Fruit fly (Drosophila melanogaster) whole organism, embryonic: Measurements from ENCODE around the gene Dok.

Source experiments
- CG11504 ChIP-seq: fragments of 200-800 bp; sonication (Bioruptor generic); optimal IDR thresholded peaks from 3 replicates; lab custom pipeline; 2019; ENCODE audit warnings: missing biosample characterization, mild to moderate bottlenecking, missing genetic modification characterization, moderate library complexity
- CG14050 ChIP-seq: fragments of 200-800 bp; sonication (Bioruptor generic); IDR thresholded peaks from 3 replicates; pipeline ENCODE4 v1.3.6; 2022; ENCODE audit warnings: missing biosample characterization, missing genetic modification characterization
- CG15479 ChIP-seq: fragments of 200-800 bp; sonication (Bioruptor generic); optimal IDR thresholded peaks from 3 replicates; lab custom pipeline; 2019; ENCODE audit warnings: missing biosample characterization, mild to moderate bottlenecking, missing genetic modification characterization, moderate library complexity
- CG1832 ChIP-seq: fragments of 200-800 bp; sonication (Bioruptor generic); optimal IDR thresholded peaks from 2 replicates; lab custom pipeline; 2017; ENCODE audit warnings: missing biosample characterization, mild to moderate bottlenecking, missing genetic modification characterization, inconsistent platforms
- CG34422 ChIP-seq: fragments of 200-800 bp; sonication (Bioruptor generic); IDR thresholded peaks from 3 replicates; pipeline ENCODE4 v1.3.6; 2022; ENCODE audit warnings: missing biosample characterization, missing genetic modification characterization
- CG5180 ChIP-seq: fragments of 200-800 bp; sonication (Bioruptor generic); optimal IDR thresholded peaks from 3 replicates; lab custom pipeline; 2017; ENCODE audit warnings: missing biosample characterization, missing genetic modification characterization, mild to moderate bottlenecking, moderate library complexity, missing genetic modification reagents
- CG8478 ChIP-seq: fragments of >200 bp; optimal IDR thresholded peaks from 2 replicates; lab custom pipeline; 2018
- CG9876 ChIP-seq: fragments of 200-800 bp; sonication (Bioruptor generic); optimal IDR thresholded peaks from 2 replicates; lab custom pipeline; 2016; ENCODE audit warnings: missing biosample characterization, missing genetic modification characterization
- D ChIP-seq, 2 experiments: fragments of 200-800 bp in 1 of 2; fragments of >200 bp in 1 of 2; sonication (Bioruptor generic) in 1 of 2; optimal IDR thresholded peaks; 2 replicates in 1 of 2; 3 replicates in 1 of 2; lab custom pipeline; 2017; ENCODE audit warnings: mild to moderate bottlenecking in 1 of 2, missing biosample characterization in 1 of 2, missing genetic modification characterization in 1 of 2, missing genetic modification reagents in 1 of 2
- Deaf1 ChIP-seq: fragments of 200-800 bp; optimal IDR thresholded peaks from 3 replicates; lab custom pipeline; 2019; ENCODE audit warnings: missing biosample characterization, mild to moderate bottlenecking, missing genetic modification characterization, moderate library complexity
- Dip2 ChIP-seq: fragments of 200-800 bp; sonication (Bioruptor generic); IDR thresholded peaks from 2 replicates; pipeline ENCODE4 v1.3.6; 2022; ENCODE audit warnings: missing biosample characterization, missing genetic modification characterization
- Dll ChIP-seq: fragments of 200-800 bp; sonication (Bioruptor generic); IDR thresholded peaks from 4 replicates; pipeline ENCODE4 v1.3.6; 2022; ENCODE audit warnings: missing biosample characterization, missing genetic modification characterization; ENCODE audit not compliant: partially characterized antibody
- E2f1 ChIP-seq: fragments of 200-800 bp; sonication (Bioruptor generic); IDR thresholded peaks from 2 replicates; pipeline ENCODE4 v1.3.6; 2022; ENCODE audit warnings: missing biosample characterization, missing genetic modification characterization
- HLHmδ ChIP-seq: fragments of 200-800 bp; sonication (Bioruptor generic); optimal IDR thresholded peaks from 2 replicates; lab custom pipeline; 2018; ENCODE audit warnings: missing biosample characterization, mild to moderate bottlenecking, missing genetic modification characterization, moderate library complexity
- HmgD ChIP-seq: fragments of 200-800 bp; sonication (Bioruptor generic); optimal IDR thresholded peaks from 3 replicates; lab custom pipeline; 2016; ENCODE audit warnings: missing biosample characterization, missing genetic modification characterization
- Hr78 ChIP-seq, 2 experiments: fragments of 200-800 bp in 1 of 2; fragments of >200 bp in 1 of 2; sonication (Bioruptor generic) in 1 of 2; optimal IDR thresholded peaks; 2 replicates each; lab custom pipeline; 2017 to 2019; ENCODE audit warnings: missing biosample characterization in 2 of 2, missing genetic modification characterization in 2 of 2, mild to moderate bottlenecking in 1 of 2, moderate library complexity in 1 of 2
- Kr ChIP-seq: fragments of 200-800 bp; sonication (Bioruptor generic); optimal IDR thresholded peaks from 2 replicates; lab custom pipeline; 2017; ENCODE audit warnings: missing biosample characterization, mild to moderate bottlenecking, missing genetic modification characterization
- Oaz ChIP-seq: fragments of 200-800 bp; sonication (Bioruptor generic); IDR thresholded peaks from 2 replicates; pipeline ENCODE4 v1.3.6; 2022; ENCODE audit warnings: missing biosample characterization, missing genetic modification characterization
- Stat92E ChIP-seq, 3 experiments: fragments of >200 bp in 2 of 3; fragments of 200-800 bp in 1 of 3; sonication (Bioruptor generic) in 1 of 3; optimal IDR thresholded peaks; 2 replicates each; lab custom pipeline; 2017 to 2019; ENCODE audit warnings: missing biosample characterization in 3 of 3, missing genetic modification characterization in 3 of 3, mild to moderate bottlenecking in 1 of 3, moderate library complexity in 1 of 3
- Trl ChIP-seq, 3 experiments: fragments of >200 bp in 2 of 3; fragments of 200-800 bp in 1 of 3; sonication (Bioruptor generic) in 1 of 3; optimal IDR thresholded peaks; 2 replicates in 1 of 3; 3 replicates in 2 of 3; lab custom pipeline; 2016 to 2017; ENCODE audit warnings: missing biosample characterization in 1 of 3, missing genetic modification characterization in 1 of 3
- cad ChIP-seq: fragments of >200 bp; optimal IDR thresholded peaks from 2 replicates; lab custom pipeline; 2017; ENCODE audit warnings: missing biosample characterization, missing genetic modification characterization
- cg ChIP-seq: fragments of 200-800 bp; sonication (Bioruptor generic); optimal IDR thresholded peaks from 3 replicates; lab custom pipeline; 2019; ENCODE audit warnings: missing biosample characterization, mild to moderate bottlenecking, missing genetic modification characterization, moderate library complexity
- crol ChIP-seq: fragments of 200-800 bp; sonication (Bioruptor generic); IDR thresholded peaks from 2 replicates; pipeline ENCODE4 v1.3.6; 2022; ENCODE audit warnings: missing biosample characterization, missing genetic modification characterization
- kah ChIP-seq: fragments of 200-800 bp; sonication (Bioruptor generic); optimal IDR thresholded peaks from 2 replicates; lab custom pipeline; 2018; ENCODE audit warnings: missing biosample characterization, mild to moderate bottlenecking, missing genetic modification characterization
- kni ChIP-seq: fragments of 200-800 bp; sonication (Bioruptor generic); optimal IDR thresholded peaks from 3 replicates; lab custom pipeline; 2017; ENCODE audit warnings: mild to moderate bottlenecking, missing biosample characterization, missing genetic modification reagents, missing genetic modification characterization
- maf-S ChIP-seq: fragments of 200-800 bp; sonication (Bioruptor generic); optimal IDR thresholded peaks from 2 replicates; lab custom pipeline; 2016; ENCODE audit warnings: missing biosample characterization, missing genetic modification characterization
- nom ChIP-seq: fragments of 200-800 bp; sonication (Bioruptor generic); optimal IDR thresholded peaks from 2 replicates; lab custom pipeline; 2017; ENCODE audit warnings: missing biosample characterization, missing genetic modification characterization, mild to moderate bottlenecking, moderate library complexity, missing genetic modification reagents
- odd ChIP-seq: fragments of 200-800 bp; sonication (Bioruptor generic); optimal IDR thresholded peaks from 2 replicates; lab custom pipeline; 2017; ENCODE audit warnings: missing biosample characterization, mild to moderate bottlenecking, missing genetic modification characterization
- prd ChIP-seq, 3 experiments: fragments of >200 bp in 2 of 3; fragments of 200-800 bp in 1 of 3; sonication (Bioruptor generic) in 1 of 3; optimal IDR thresholded peaks in 2 of 3; IDR thresholded peaks in 1 of 3; 2 replicates in 2 of 3; 3 replicates in 1 of 3; pipeline versions ENCODE4 v1.3.6 to Lab custom; 2017 to 2022; ENCODE audit warnings: missing biosample characterization in 1 of 3, missing genetic modification characterization in 1 of 3
- sens ChIP-seq: fragments of 200-800 bp; sonication (Bioruptor generic); peaks from one replicate; lab custom pipeline; 2016; ENCODE audit warnings: missing biosample characterization, missing genetic modification characterization
- sqz ChIP-seq: fragments of 200-800 bp; sonication (Bioruptor generic); optimal IDR thresholded peaks from 3 replicates; lab custom pipeline; 2018; ENCODE audit warnings: missing biosample characterization, mild to moderate bottlenecking, missing genetic modification characterization
- stc ChIP-seq: fragments of 200-800 bp; sonication (Bioruptor generic); IDR thresholded peaks from 2 replicates; pipeline ENCODE4 v1.3.6; 2022; ENCODE audit warnings: missing biosample characterization, missing genetic modification characterization
- tll ChIP-seq, 2 experiments: fragments of 200-800 bp in 1 of 2; fragments of >200 bp in 1 of 2; sonication (Bioruptor generic) in 1 of 2; optimal IDR thresholded peaks; 2 replicates each; lab custom pipeline; 2017 to 2019; ENCODE audit warnings: missing biosample characterization in 2 of 2, missing genetic modification characterization in 2 of 2, mild to moderate bottlenecking in 1 of 2, moderate library complexity in 1 of 2
- twi ChIP-seq: fragments of 200-800 bp; optimal IDR thresholded peaks from 2 replicates; lab custom pipeline; 2019; ENCODE audit warnings: missing biosample characterization, mild to moderate bottlenecking, missing genetic modification characterization, moderate library complexity
- unc-4 ChIP-seq: fragments of 200-800 bp; sonication (Bioruptor generic); IDR thresholded peaks from 2 replicates; pipeline ENCODE4 v1.3.6; 2022; ENCODE audit warnings: missing biosample characterization, missing genetic modification characterization; ENCODE audit not compliant: partially characterized antibody
- vvl ChIP-seq: fragments of 200-800 bp; sonication (Bioruptor generic); IDR thresholded peaks from 2 replicates; pipeline ENCODE4 v1.3.6; 2022; ENCODE audit warnings: missing biosample characterization, missing genetic modification characterization
- zen ChIP-seq: fragments of 200-800 bp; sonication (Bioruptor generic); optimal IDR thresholded peaks from 3 replicates; lab custom pipeline; 2018; ENCODE audit warnings: missing biosample characterization, mild to moderate bottlenecking, missing genetic modification characterization, moderate library complexity

The Dok gene

DNA sequence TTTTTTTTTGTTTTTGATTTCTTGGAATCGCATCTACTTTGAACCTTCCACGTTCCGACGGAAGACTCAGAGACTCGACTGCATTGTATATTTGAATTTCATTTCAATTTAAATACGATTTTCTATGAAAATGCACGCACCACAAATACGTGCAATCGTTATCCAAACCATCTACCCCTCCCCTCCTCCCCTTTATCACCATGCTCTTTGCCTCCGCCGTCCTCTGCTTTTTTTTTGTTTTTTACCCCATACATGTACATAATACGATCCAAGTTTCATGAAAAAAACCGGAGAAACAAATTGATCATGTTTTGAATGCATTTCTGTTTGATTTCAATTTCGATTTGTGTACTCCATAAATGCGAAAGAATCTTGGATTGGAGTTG lies 4.3 kb upstream of the Dok start:
- TF ChIP-seq crol (GFP tag; lab: Robert Waterston, UW) (peak; percentile 79), kni (GFP tag; lab: Kevin White, UChicago) (peak; percentile 27), stc (GFP tag; lab: Robert Waterston, UW) (no peak), CG14050 (GFP tag; lab: Robert Waterston, UW) (no peak), E2f1 (GFP tag; lab: Robert Waterston, UW) (no peak), cad (GFP tag; lab: Kevin White, UChicago) (no peak), kah (no peak), sqz (GFP tag; lab: Kevin White, UChicago) (peak; percentile 88), unc-4 (GFP tag; lab: Robert Waterston, UW) (no peak), CG9876 (GFP tag; lab: Kevin White, UChicago) (no peak), vvl (peak; percentile 48; the same call in 1 of the 2 replicates), Stat92E (GFP tag; optimal IDR thresholded peaks at IDR 0.05; lab: Kevin White, UChicago) (peak in 1 of 3 experiments; percentile 21)

DNA sequence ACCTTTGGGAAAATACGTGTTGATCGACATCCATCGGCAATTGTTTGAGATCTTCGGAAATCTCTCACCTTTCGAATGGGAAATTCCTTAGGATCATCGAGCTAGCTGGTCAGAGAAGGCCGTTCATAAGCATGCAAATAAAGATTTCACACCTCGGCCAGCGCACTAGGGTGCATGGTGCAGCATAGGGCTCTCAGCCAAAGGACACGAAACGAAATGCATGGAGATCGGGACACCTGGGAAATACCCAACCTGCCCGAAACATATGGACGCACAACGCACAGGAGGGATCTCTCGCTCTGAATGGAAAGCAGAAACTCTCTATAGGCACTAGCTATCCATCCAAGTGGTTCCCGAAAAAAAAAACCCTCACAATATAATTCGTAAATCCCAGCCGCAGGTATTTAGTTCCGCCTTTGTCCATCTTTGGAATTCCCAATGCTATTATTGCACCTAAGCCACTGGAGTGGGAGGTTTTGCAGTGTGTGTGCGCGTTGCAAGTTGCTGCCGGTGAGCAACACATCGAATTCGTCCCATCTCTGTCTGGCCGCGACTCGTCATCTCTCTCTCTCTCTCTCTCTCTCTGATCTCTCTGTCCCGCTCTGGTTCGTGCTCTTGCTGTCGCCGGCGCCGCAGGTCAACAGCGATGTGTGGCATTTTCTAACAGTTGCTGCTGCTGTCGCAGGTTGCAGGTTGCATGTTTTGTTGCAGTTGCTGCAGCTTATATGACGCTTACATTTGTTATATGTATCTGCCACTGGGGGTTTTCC lies 3.4 kb upstream of the Dok start:
- TF ChIP-seq D (optimal IDR thresholded peaks at IDR 0.05; lab: Kevin White, UChicago) (peak; percentile 94), D (GFP tag; optimal IDR thresholded peaks at IDR 0.05; lab: Kevin White, UChicago) (no peak), zen (peak; percentile 71), CG11504 (peak; percentile 43), kni (GFP tag; lab: Kevin White, UChicago) (peak; percentile 49), Dll (GFP tag; lab: Robert Waterston, UW) (no peak), Oaz (GFP tag; lab: Robert Waterston, UW) (no peak), Kr (GFP tag; lab: Kevin White, UChicago) (no peak), CG8478 (lab: Kevin White, UChicago) (peak; percentile 63), twi (tag; lab: Kevin White, UChicago) (peak; percentile 88), maf-S (GFP tag; lab: Kevin White, UChicago) (no peak), odd (no peak), CG1832 (GFP tag; lab: Kevin White, UChicago) (peak; percentile 91), HLHmδ (GFP tag; lab: Kevin White, UChicago) (peak; percentile 35), CG5180 (GFP tag; lab: Kevin White, UChicago) (peak; percentile 25), cad (GFP tag; lab: Kevin White, UChicago) (peak; percentile 72), CG34422 (GFP tag; lab: Robert Waterston, UW) (no peak), cg (peak; percentile 40), CG15479 (GFP tag; lab: Kevin White, UChicago) (peak; percentile 96), kah (peak; percentile 12), Dip2 (GFP tag; lab: Robert Waterston, UW) (no peak), sens (GFP tag; lab: Kevin White, UChicago) (peak; percentile 25), Trl (optimal IDR thresholded peaks at IDR 0.05; lab: Kevin White, UChicago) (peak; percentile 26 to 34), Trl (GFP tag; optimal IDR thresholded peaks at IDR 0.05; lab: Kevin White, UChicago) (no peak), tll (GFP tag; optimal IDR thresholded peaks at IDR 0.05; lab: Kevin White, UChicago) (peak in 1 of 2 experiments; percentile 73), Hr78 (GFP tag; optimal IDR thresholded peaks at IDR 0.05; lab: Kevin White, UChicago) (peak in 1 of 2 experiments; percentile 26), Deaf1 (peak; percentile 45), nom (GFP tag; lab: Kevin White, UChicago) (no peak), HmgD (GFP tag; lab: Kevin White, UChicago) (peak; percentile 50), prd (optimal IDR thresholded peaks at IDR 0.05; lab: Kevin White, UChicago) (no peak), prd (GFP tag; IDR thresholded peaks at IDR 0.05; lab: Robert Waterston, UW) (peak; percentile 4; the same call in 1 of the 3 replicates)
